Fruit fly (Drosophila melanogaster): ENCODE measurements around the gene Mbs.
A peak's percentile ranks its signal among the peaks of the same experiment; 100 is the strongest.

- TF ChIP-seq CG6163 (GFP tag; IDR thresholded peaks at IDR 0.05) = 0 out of 3 replicates have a peak, but pooled peaks have one; percentile 8
- TF ChIP-seq Ets96B (tag; optimal IDR thresholded peaks at IDR 0.05) = no peak
- no peak for TF ChIP-seq pdm3 (GFP tag; optimal IDR thresholded peaks at IDR 0.05)
- no peak for TF ChIP-seq Eip75B (GFP tag; optimal IDR thresholded peaks at IDR 0.05)
- no peak for TF ChIP-seq CG31627 (GFP tag; optimal IDR thresholded peaks at IDR 0.05)
- TF ChIP-seq CG11762 (GFP tag; optimal IDR thresholded peaks at IDR 0.05; ENCODE audit: insufficient read depth) = no peak
- no peak for TF ChIP-seq CG11902 (GFP tag; optimal IDR thresholded peaks at IDR 0.05)
- TF ChIP-seq CG3032 (tag; optimal IDR thresholded peaks at IDR 0.05) = no peak
- TF ChIP-seq CG15336 (GFP tag; IDR thresholded peaks at IDR 0.05) = no peak
- TF ChIP-seq fd85E (GFP tag; optimal IDR thresholded peaks at IDR 0.05) = no peak
- no peak for TF ChIP-seq Sox102F (GFP tag; optimal IDR thresholded peaks at IDR 0.05)
- TF ChIP-seq vri (GFP tag; optimal IDR thresholded peaks at IDR 0.05) = no peak
- no peak for TF ChIP-seq achi (GFP tag; optimal IDR thresholded peaks at IDR 0.05)
- no peak for TF ChIP-seq Smox (GFP tag; optimal IDR thresholded peaks at IDR 0.05)
Measured at dm6 chr3L:16047105-16047504, 4.7 kb upstream of the Mbs start.

All from whole organism, prepupa.